Fruit fly (Drosophila melanogaster): Measurements from ENCODE around the gene CG42537.

dm6 chr3R:6354408-6354807, 23.2 kb upstream of the CG42537 start:
- TF ChIP-seq CG8478 (optimal IDR thresholded peaks at IDR 0.05) (no peak), CTCF (optimal IDR thresholded peaks at IDR 0.05) (no peak)

All from S2 (cell line).